Fruit fly (Drosophila melanogaster) whole organism, embryonic: ENCODE data around the gene Sfp78E.

Experiments used
- CG1024 ChIP-seq: fragments of 200-800 bp; sonication (Bioruptor generic); IDR thresholded peaks from 2 replicates; pipeline ENCODE4 v1.3.6; 2022; ENCODE audit warnings: missing biosample characterization, missing genetic modification characterization
- CG10274 ChIP-seq: fragments of 200-800 bp; sonication (Bioruptor generic); optimal IDR thresholded peaks from 3 replicates; lab custom pipeline; 2017; ENCODE audit warnings: missing biosample characterization, mild to moderate bottlenecking, missing genetic modification characterization
- CG11247 ChIP-seq: fragments of 200-800 bp; sonication (Bioruptor generic); IDR thresholded peaks from 2 replicates; pipeline ENCODE4 v1.3.6; 2022; ENCODE audit warnings: missing biosample characterization, missing genetic modification characterization
- CG12155 ChIP-seq: fragments of 200-800 bp; sonication (Bioruptor generic); optimal IDR thresholded peaks from 3 replicates; lab custom pipeline; 2016; ENCODE audit warnings: missing biosample characterization, missing genetic modification characterization
- CG13123 ChIP-seq: fragments of 200-800 bp; sonication (Bioruptor generic); optimal IDR thresholded peaks from 2 replicates; lab custom pipeline; 2016; ENCODE audit warnings: missing biosample characterization, missing genetic modification characterization
- CG14965 ChIP-seq: fragments of 200-800 bp; sonication (Bioruptor generic); optimal IDR thresholded peaks from 2 replicates; lab custom pipeline; 2016; ENCODE audit warnings: missing biosample characterization, missing genetic modification characterization, borderline replicate concordance
- CG1603 ChIP-seq: fragments of 200-800 bp; sonication (Bioruptor generic); optimal IDR thresholded peaks from 2 replicates; lab custom pipeline; 2019; ENCODE audit warnings: missing biosample characterization, mild to moderate bottlenecking, missing genetic modification characterization, moderate library complexity
- CG31388 ChIP-seq: fragments of 200-800 bp; sonication (Bioruptor generic); optimal IDR thresholded peaks from 2 replicates; lab custom pipeline; 2016; ENCODE audit warnings: missing biosample characterization, missing genetic modification characterization
- CG32772 ChIP-seq: fragments of 200-800 bp; sonication (Bioruptor generic); IDR thresholded peaks from 2 replicates; pipeline ENCODE4 v1.3.6; 2022; ENCODE audit warnings: missing biosample characterization, missing genetic modification characterization
- CG33557 ChIP-seq: fragments of 200-800 bp; sonication (Bioruptor generic); optimal IDR thresholded peaks from 2 replicates; lab custom pipeline; 2019; ENCODE audit warnings: missing biosample characterization, mild to moderate bottlenecking, missing genetic modification characterization, moderate library complexity
- CG34376 ChIP-seq: fragments of 200-800 bp; sonication (Bioruptor generic); optimal IDR thresholded peaks from 2 replicates; lab custom pipeline; 2018; ENCODE audit warnings: missing biosample characterization, mild to moderate bottlenecking, missing genetic modification characterization
- CG4617 ChIP-seq: fragments of 200-800 bp; sonication (Bioruptor generic); optimal IDR thresholded peaks from 3 replicates; lab custom pipeline; 2016; ENCODE audit warnings: missing biosample characterization, missing genetic modification characterization, borderline replicate concordance
- CG6854 ChIP-seq: fragments of 200-800 bp; sonication (Bioruptor generic); optimal IDR thresholded peaks from 3 replicates; lab custom pipeline; 2017; ENCODE audit warnings: missing biosample characterization, mild to moderate bottlenecking, missing genetic modification characterization
- CG8089 ChIP-seq: fragments of 200-800 bp; sonication (Bioruptor generic); optimal IDR thresholded peaks from 3 replicates; lab custom pipeline; 2016; ENCODE audit warnings: missing biosample characterization, missing genetic modification characterization
- CG9215 ChIP-seq: fragments of 200-800 bp; sonication (Bioruptor generic); IDR thresholded peaks from 2 replicates; pipeline ENCODE4 v1.3.6; 2022; ENCODE audit warnings: missing biosample characterization, missing genetic modification characterization
- CG9727 ChIP-seq: fragments of 200-800 bp; sonication (Bioruptor generic); optimal IDR thresholded peaks from 3 replicates; lab custom pipeline; 2017; ENCODE audit warnings: missing biosample characterization, mild to moderate bottlenecking, missing genetic modification characterization
- CG9876 ChIP-seq: fragments of 200-800 bp; sonication (Bioruptor generic); optimal IDR thresholded peaks from 2 replicates; lab custom pipeline; 2016; ENCODE audit warnings: missing biosample characterization, missing genetic modification characterization
- Dfd ChIP-seq, 2 experiments: fragments of >200 bp; optimal IDR thresholded peaks; 2 replicates each; lab custom pipeline; 2017; ENCODE audit warnings: missing biosample characterization in 2 of 2, missing genetic modification characterization in 2 of 2
- Doc2 ChIP-seq: fragments of 200-800 bp; sonication (Bioruptor generic); IDR thresholded peaks from 2 replicates; pipeline ENCODE4 v1.3.6; 2022; ENCODE audit warnings: missing biosample characterization, missing genetic modification characterization
- E2f1 ChIP-seq: fragments of 200-800 bp; sonication (Bioruptor generic); IDR thresholded peaks from 2 replicates; pipeline ENCODE4 v1.3.6; 2022; ENCODE audit warnings: missing biosample characterization, missing genetic modification characterization
- Fer1 ChIP-seq: fragments of 200-800 bp; sonication (Bioruptor generic); optimal IDR thresholded peaks from 2 replicates; lab custom pipeline; 2017; ENCODE audit warnings: missing biosample characterization, mild to moderate bottlenecking, missing genetic modification characterization
- Fer2 ChIP-seq: fragments of 200-800 bp; sonication (Bioruptor generic); optimal IDR thresholded peaks from 2 replicates; lab custom pipeline; 2018; ENCODE audit warnings: missing biosample characterization, mild to moderate bottlenecking, missing genetic modification characterization, moderate library complexity
- GATAe ChIP-seq: fragments of 200-800 bp; sonication (Bioruptor generic); conservative IDR thresholded peaks from 2 replicates; pipeline ENCODE4 v1.3.6; 2022; ENCODE audit warnings: missing biosample characterization, missing genetic modification characterization
- HLH3B ChIP-seq: fragments of 200-800 bp; sonication (Bioruptor generic); IDR thresholded peaks from 2 replicates; pipeline ENCODE4 v1.3.6; 2022; ENCODE audit warnings: missing biosample characterization, missing genetic modification characterization
- Hand ChIP-seq: fragments of 200-800 bp; sonication (Bioruptor generic); optimal IDR thresholded peaks from 2 replicates; lab custom pipeline; 2017; ENCODE audit warnings: mild to moderate bottlenecking, missing biosample characterization, missing genetic modification reagents, missing genetic modification characterization
- Hsf ChIP-seq: fragments of 200-800 bp; sonication (Bioruptor generic); optimal IDR thresholded peaks from 3 replicates; lab custom pipeline; 2016; ENCODE audit warnings: missing biosample characterization, missing genetic modification characterization
- Lim3 ChIP-seq: fragments of 200-800 bp; sonication (Bioruptor generic); IDR thresholded peaks from 2 replicates; pipeline ENCODE4 v1.3.6; 2022; ENCODE audit warnings: missing biosample characterization, missing genetic modification characterization
- MESR4 ChIP-seq: fragments of 200-800 bp; sonication (Bioruptor generic); optimal IDR thresholded peaks from 2 replicates; lab custom pipeline; 2018; ENCODE audit warnings: missing biosample characterization, mild to moderate bottlenecking, missing genetic modification characterization, moderate library complexity
- Mes4 ChIP-seq: fragments of 200-800 bp; sonication (Bioruptor generic); optimal IDR thresholded peaks from 2 replicates; lab custom pipeline; 2016; ENCODE audit warnings: missing biosample characterization, missing genetic modification characterization
- PHDP ChIP-seq: fragments of 200-800 bp; sonication (Bioruptor generic); optimal IDR thresholded peaks from 3 replicates; lab custom pipeline; 2018; ENCODE audit warnings: missing biosample characterization, mild to moderate bottlenecking, missing genetic modification characterization, moderate library complexity
- Pdp1 ChIP-seq, 2 experiments: fragments of 200-800 bp; sonication (Bioruptor generic); optimal IDR thresholded peaks; 3 replicates each; lab custom pipeline; 2016; ENCODE audit warnings: missing biosample characterization in 2 of 2, missing genetic modification characterization in 2 of 2, mild to moderate bottlenecking in 1 of 2, moderate library complexity in 1 of 2
- Sin3A ChIP-seq: fragments of >200 bp; optimal IDR thresholded peaks from 2 replicates; lab custom pipeline; 2018
- Sry-δ ChIP-seq: fragments of 200-800 bp; sonication (Bioruptor generic); optimal IDR thresholded peaks from 2 replicates; lab custom pipeline; 2016; ENCODE audit warnings: missing biosample characterization, missing genetic modification characterization
- ap ChIP-seq: fragments of 200-800 bp; sonication (Bioruptor generic); IDR thresholded peaks from 2 replicates; pipeline ENCODE4 v1.3.6; 2022; ENCODE audit warnings: missing biosample characterization, missing genetic modification characterization
- cad ChIP-seq: fragments of >200 bp; optimal IDR thresholded peaks from 2 replicates; lab custom pipeline; 2017; ENCODE audit warnings: missing biosample characterization, missing genetic modification characterization
- cas ChIP-seq: fragments of 200-800 bp; sonication (Bioruptor generic); IDR thresholded peaks from 2 replicates; pipeline ENCODE4 v1.3.6; 2022; ENCODE audit warnings: missing biosample characterization, missing genetic modification characterization
- dysf ChIP-seq: fragments of 200-800 bp; sonication (Bioruptor generic); IDR thresholded peaks from 3 replicates; pipeline ENCODE4 v1.3.6; 2022; ENCODE audit warnings: missing biosample characterization, missing genetic modification characterization
- ewg ChIP-seq: fragments of 200-800 bp; sonication (Bioruptor generic); optimal IDR thresholded peaks from 3 replicates; lab custom pipeline; 2017; ENCODE audit warnings: mild to moderate bottlenecking, missing biosample characterization, missing genetic modification reagents, missing genetic modification characterization
- jumu ChIP-seq: fragments of 200-800 bp; sonication (Bioruptor generic); optimal IDR thresholded peaks from 3 replicates; lab custom pipeline; 2016; ENCODE audit warnings: missing biosample characterization, missing genetic modification characterization
- ken ChIP-seq: fragments of 200-800 bp; sonication (Bioruptor generic); IDR thresholded peaks from 3 replicates; pipeline ENCODE4 v1.3.6; 2022; ENCODE audit warnings: missing biosample characterization, missing genetic modification characterization
- nau ChIP-seq: fragments of 200-800 bp; sonication (Bioruptor generic); optimal IDR thresholded peaks from 3 replicates; lab custom pipeline; 2017; ENCODE audit warnings: missing biosample characterization, mild to moderate bottlenecking, missing genetic modification characterization, missing genetic modification reagents
- nerfin-2 ChIP-seq: fragments of 200-800 bp; sonication (Bioruptor generic); IDR thresholded peaks from 2 replicates; pipeline ENCODE4 v1.3.6; 2022; ENCODE audit warnings: missing biosample characterization, missing genetic modification characterization; ENCODE audit not compliant: partially characterized antibody
- otp ChIP-seq: fragments of 200-800 bp; sonication (Bioruptor generic); IDR thresholded peaks from 3 replicates; pipeline ENCODE4, ENCODE4 v1.3.6; 2022; ENCODE audit warnings: missing biosample characterization, missing genetic modification characterization
- rib ChIP-seq: fragments of 200-800 bp; sonication (Bioruptor generic); IDR thresholded peaks from 2 replicates; pipeline ENCODE4 v1.3.6; 2022; ENCODE audit warnings: missing biosample characterization, missing genetic modification characterization
- sens ChIP-seq: fragments of 200-800 bp; sonication (Bioruptor generic); peaks from one replicate; lab custom pipeline; 2016; ENCODE audit warnings: missing biosample characterization, missing genetic modification characterization
- slou ChIP-seq: fragments of 200-800 bp; sonication (Bioruptor generic); optimal IDR thresholded peaks from 3 replicates; lab custom pipeline; 2016; ENCODE audit warnings: missing biosample characterization, missing genetic modification characterization
- slp2 ChIP-seq: fragments of 200-800 bp; sonication (Bioruptor generic); optimal IDR thresholded peaks from 2 replicates; lab custom pipeline; 2016; ENCODE audit warnings: missing biosample characterization, missing genetic modification characterization
- ssp ChIP-seq: fragments of 200-800 bp; sonication (Bioruptor generic); IDR thresholded peaks from 2 replicates; pipeline ENCODE4 v1.3.6; 2022; ENCODE audit warnings: missing biosample characterization, missing genetic modification characterization
- tll ChIP-seq, 2 experiments: fragments of 200-800 bp in 1 of 2; fragments of >200 bp in 1 of 2; sonication (Bioruptor generic) in 1 of 2; optimal IDR thresholded peaks; 2 replicates each; lab custom pipeline; 2017 to 2019; ENCODE audit warnings: missing biosample characterization in 2 of 2, missing genetic modification characterization in 2 of 2, mild to moderate bottlenecking in 1 of 2, moderate library complexity in 1 of 2
- vvl ChIP-seq: fragments of 200-800 bp; sonication (Bioruptor generic); IDR thresholded peaks from 2 replicates; pipeline ENCODE4 v1.3.6; 2022; ENCODE audit warnings: missing biosample characterization, missing genetic modification characterization
- wdn ChIP-seq: fragments of 200-800 bp; sonication (Bioruptor generic); IDR thresholded peaks from 2 replicates; pipeline ENCODE4 v1.3.6; 2022; ENCODE audit warnings: missing biosample characterization, missing genetic modification characterization
- wor ChIP-seq: fragments of 200-800 bp; sonication (Bioruptor generic); IDR thresholded peaks from 2 replicates; pipeline ENCODE4 v1.3.6; 2022; ENCODE audit warnings: missing biosample characterization, missing genetic modification characterization

The Sfp78E gene

dm6 chr3L:21640815-21641214 lies 43.0 kb downstream of the Sfp78E start, which contains the start of gene Atox1 (continued):
- TF ChIP-seq Sry-δ (GFP tag; lab: Kevin White, UChicago) (peak; percentile 54), nau (GFP tag; lab: Kevin White, UChicago) (no peak), Pdp1 (GFP tag; optimal IDR thresholded peaks at IDR 0.05; lab: Kevin White, UChicago) (peak; percentile 10 to 53), ssp (GFP tag; lab: Robert Waterston, UW) (no peak), CG1024 (GFP tag; lab: Robert Waterston, UW) (no peak), Lim3 (GFP tag; lab: Robert Waterston, UW) (no peak), rib (0 out of 2 replicates have a peak, but pooled peaks have one; percentile 36), dysf (peak; percentile 37; the same call in 1 of the 3 replicates), Mes4 (GFP tag; lab: Kevin White, UChicago) (no peak), CG1603 (tag; lab: Kevin White, UChicago) (peak; percentile 83), slp2 (peak; percentile 17), jumu (peak; percentile 24), HLH3B (GFP tag; lab: Robert Waterston, UW) (peak; percentile 38; the same call in 1 of the 2 replicates), Fer2 (tag; lab: Kevin White, UChicago) (peak; percentile 35), wdn (GFP tag; lab: Robert Waterston, UW) (no peak), cas (GFP tag; lab: Robert Waterston, UW) (peak; percentile 20; the same call in 1 of the 2 replicates), CG9727 (GFP tag; lab: Kevin White, UChicago) (no peak), CG13123 (GFP tag; lab: Kevin White, UChicago) (no peak), CG12155 (GFP tag; lab: Kevin White, UChicago) (peak; percentile 12), otp (GFP tag; lab: Robert Waterston, UW) (no peak), CG6854 (GFP tag; lab: Kevin White, UChicago) (no peak), Sin3A (lab: Kevin White, UChicago) (peak; percentile 0), cad (GFP tag; lab: Kevin White, UChicago) (peak; percentile 8), CG32772 (peak; percentile 59), CG31388 (GFP tag; lab: Kevin White, UChicago) (no peak), GATAe (GFP tag; lab: Robert Waterston, UW) (no peak), CG33557 (GFP tag; lab: Kevin White, UChicago) (no peak), ap (GFP tag; lab: Robert Waterston, UW) (no peak), ewg (GFP tag; lab: Kevin White, UChicago) (peak; percentile 22), CG11247 (GFP tag; lab: Robert Waterston, UW) (peak; percentile 37; the same call in 1 of the 2 replicates), Doc2 (no peak), CG14965 (no peak), sens (GFP tag; lab: Kevin White, UChicago) (peak; percentile 78), CG9876 (GFP tag; lab: Kevin White, UChicago) (peak; percentile 5), nerfin-2 (GFP tag; lab: Robert Waterston, UW) (no peak), slou (GFP tag; lab: Kevin White, UChicago) (no peak), vvl (0 out of 2 replicates have a peak, but pooled peaks have one; percentile 52), CG8089 (no peak), ken (GFP tag; lab: Robert Waterston, UW) (peak; percentile 45; the same call in 1 of the 3 replicates), E2f1 (GFP tag; lab: Robert Waterston, UW) (peak; percentile 43; the same call in 1 of the 2 replicates), CG10274 (GFP tag; lab: Kevin White, UChicago) (no peak), CG9215 (GFP tag; lab: Robert Waterston, UW) (no peak), Hand (GFP tag; lab: Kevin White, UChicago) (no peak), MESR4 (GFP tag; lab: Kevin White, UChicago) (peak; percentile 75), CG34376 (GFP tag; lab: Kevin White, UChicago) (peak; percentile 27), PHDP (peak; percentile 29), wor (GFP tag; lab: Robert Waterston, UW) (no peak), tll (GFP tag; optimal IDR thresholded peaks at IDR 0.05; lab: Kevin White, UChicago) (no peak), Dfd (GFP tag; optimal IDR thresholded peaks at IDR 0.05; lab: Kevin White, UChicago) (no peak), CG4617 (peak; percentile 73), Fer1 (GFP tag; lab: Kevin White, UChicago) (peak; percentile 65), Hsf (GFP tag; lab: Kevin White, UChicago) (peak; percentile 16)
